Fruit fly (Drosophila melanogaster) whole organism: Measurements from ENCODE around the gene CG6271.

Experiments
- CG8478 ChIP-seq: fragments of >200 bp; optimal IDR thresholded peaks from 2 replicates; lab custom pipeline; 2018; ENCODE audit warnings: inconsistent platforms
- Dll ChIP-seq: fragments of >200 bp; optimal IDR thresholded peaks from 2 replicates; lab custom pipeline; 2017
- pan ChIP-seq: fragments of >200 bp; optimal IDR thresholded peaks from 2 replicates; lab custom pipeline; 2017
- psq ChIP-seq: fragments of >200 bp; optimal IDR thresholded peaks from 2 replicates; lab custom pipeline; 2017
- usp ChIP-seq: fragments of >200 bp; optimal IDR thresholded peaks from 2 replicates; lab custom pipeline; 2017; ENCODE audit warnings: missing biosample characterization, missing genetic modification characterization, mixed read lengths

DNA sequence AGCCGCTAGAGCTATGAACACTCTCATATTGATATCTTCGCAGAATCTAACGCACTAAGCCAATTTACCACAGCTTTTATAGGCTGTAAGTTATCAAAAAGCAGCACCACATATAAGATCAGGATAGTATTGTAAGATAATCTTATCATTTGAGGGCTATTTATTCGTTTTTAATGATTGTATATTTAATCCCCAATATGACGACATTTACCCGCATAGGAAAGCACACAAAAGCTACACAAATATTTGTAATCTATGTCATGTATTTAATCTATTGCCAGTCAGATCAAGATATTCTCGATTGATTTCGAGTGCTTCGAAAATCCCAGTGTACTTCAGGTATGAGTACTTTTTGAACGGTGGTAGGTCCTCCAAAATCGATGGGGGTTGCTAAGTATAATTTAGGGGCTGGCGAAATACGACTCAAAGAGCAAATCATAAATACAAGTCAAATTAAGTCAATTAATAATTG lies 6.2 kb downstream of the CG6271 start, which contains the start of gene CG17191:
- TF ChIP-seq pan (lab: Kevin White, UChicago) (no peak), usp (GFP tag; lab: Kevin White, UChicago) (no peak), Dll (no peak), CG8478 (lab: Kevin White, UChicago) (no peak), psq (lab: Kevin White, UChicago) (no peak)
